Fruit fly (Drosophila melanogaster) whole organism, pupa: ENCODE data around the gene eca.

Source experiments
- CG13204 ChIP-seq: fragments of 200-800 bp; sonication (Bioruptor generic); optimal IDR thresholded peaks from 2 replicates; lab custom pipeline; 2018; ENCODE audit warnings: missing biosample characterization, mild to moderate bottlenecking, missing genetic modification characterization, moderate library complexity
- CG32121 ChIP-seq: fragments of 200-800 bp; sonication (Bioruptor generic); IDR thresholded peaks from 2 replicates; pipeline ENCODE4 v1.3.6; 2022; ENCODE audit warnings: missing biosample characterization, missing genetic modification characterization
- CG34367 ChIP-seq: fragments of 200-800 bp; sonication (Bioruptor generic); optimal IDR thresholded peaks from 2 replicates; lab custom pipeline; 2018; ENCODE audit warnings: missing biosample characterization, mild to moderate bottlenecking, missing genetic modification characterization
- gl ChIP-seq: fragments of 200-800 bp; sonication (Bioruptor generic); optimal IDR thresholded peaks from 2 replicates; lab custom pipeline; 2018; ENCODE audit warnings: missing biosample characterization, mild to moderate bottlenecking, missing genetic modification characterization

DNA sequence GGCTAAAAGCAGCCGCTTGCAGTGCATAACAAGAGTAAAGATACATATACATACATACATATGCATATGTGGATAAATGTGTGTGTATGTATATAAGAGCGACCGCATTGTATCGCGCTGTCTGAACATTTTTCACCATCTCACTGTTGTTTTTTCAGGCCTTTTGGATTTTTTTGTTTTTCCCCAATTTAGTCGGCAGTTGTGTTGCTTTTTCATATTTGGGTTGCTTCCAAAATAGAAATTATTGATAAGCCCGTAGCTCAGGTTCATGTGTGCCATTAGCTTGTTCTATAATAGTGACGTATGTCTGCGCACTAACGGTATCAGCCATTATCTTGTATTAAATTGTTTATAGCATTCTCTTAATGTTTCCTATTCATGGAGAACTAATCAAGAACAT lies 15.2 kb upstream of the eca start:
- TF ChIP-seq CG13204 (GFP tag; lab: Kevin White, UChicago) (no peak), CG32121 (GFP tag; lab: Robert Waterston, UW) (no peak), CG34367 (no peak), gl (no peak)
